Fruit fly (Drosophila melanogaster): ENCODE results near the gene trus.

dm6 chr3R:12451888-12452514, 4.4 kb upstream of the trus start, which contains the start of gene CG5509:
- TF ChIP-seq kay (GFP tag; ENCODE audit: borderline replicate concordance): no peak
- TF ChIP-seq pad (GFP tag; optimal IDR thresholded peaks at IDR 0.05): no peak
- no peak for TF ChIP-seq CG14711 (tag; optimal IDR thresholded peaks at IDR 0.05)

Data from whole organism, adult.